Worm (Caenorhabditis elegans) whole organism, early embryonic: ENCODE measurements around the gene ZK637.14.
A peak's percentile ranks its signal among the peaks of the same experiment; 100 is the strongest.

Source experiments
- B0310.2 ChIP-seq: sonication (generic microtip); optimal IDR thresholded peaks from 2 replicates; lab custom pipeline; 2016; ENCODE audit warnings: mild to moderate bottlenecking, missing genetic modification characterization, missing compliant biosample characterization
- F13C5.2 ChIP-seq: sonication (generic microtip); optimal IDR thresholded peaks from 2 replicates; lab custom pipeline; 2017; ENCODE audit warnings: mild to moderate bottlenecking, missing genetic modification characterization, inconsistent platforms, missing compliant biosample characterization
- aly-1 ChIP-seq: sonication (generic microtip); optimal IDR thresholded peaks from 2 replicates; lab custom pipeline; 2016; ENCODE audit warnings: missing genetic modification characterization, missing compliant biosample characterization
- ama-1 ChIP-seq: fragments of 150-350 bp; optimal IDR thresholded peaks from 2 replicates; lab custom pipeline; 2014
- ceh-13 ChIP-seq: fragments of 200-800 bp; sonication (Bioruptor generic); optimal IDR thresholded peaks from 2 replicates; lab custom pipeline; 2018; ENCODE audit warnings: mild to moderate bottlenecking, missing genetic modification characterization, missing compliant biosample characterization
- ceh-36 ChIP-seq: sonication (generic microtip); optimal IDR thresholded peaks from 2 replicates; lab custom pipeline; 2016; ENCODE audit warnings: missing genetic modification characterization, inconsistent platforms, missing compliant biosample characterization
- ets-7 ChIP-seq: sonication (generic microtip); optimal IDR thresholded peaks from 2 replicates; lab custom pipeline; 2016; ENCODE audit warnings: missing genotype, missing genetic modification characterization, missing compliant biosample characterization
- flt-1 ChIP-seq: fragments of 200-800 bp; sonication (Bioruptor generic); IDR thresholded peaks from 2 replicates; pipeline ENCODE4 v1.3.6; 2022; ENCODE audit warnings: missing genetic modification characterization, missing compliant biosample characterization
- hmbx-1 ChIP-seq: sonication (generic microtip); optimal IDR thresholded peaks from 2 replicates; lab custom pipeline; 2016; ENCODE audit warnings: mild to moderate bottlenecking, missing genetic modification characterization, missing compliant biosample characterization
- hmg-4 ChIP-seq: fragments of 200-800 bp; sonication (Bioruptor generic); optimal IDR thresholded peaks from 2 replicates; lab custom pipeline; 2018; ENCODE audit warnings: mild to moderate bottlenecking, missing genetic modification characterization, missing compliant biosample characterization
- hnd-1 ChIP-seq: sonication (generic microtip); optimal IDR thresholded peaks from 2 replicates; lab custom pipeline; 2016; ENCODE audit warnings: missing genetic modification characterization, missing compliant biosample characterization
- pes-1 ChIP-seq: fragments of 200-800 bp; sonication (Bioruptor generic); IDR thresholded peaks from 2 replicates; pipeline ENCODE4 v1.3.6; 2022; ENCODE audit warnings: missing genetic modification reagents, missing genetic modification characterization, missing compliant biosample characterization
- scrt-1 ChIP-seq: fragments of 200-800 bp; sonication (Bioruptor generic); IDR thresholded peaks from 2 replicates; pipeline ENCODE4 v1.3.6; 2022; ENCODE audit warnings: missing genetic modification characterization, missing compliant biosample characterization
- sea-1 ChIP-seq: fragments of 200-800 bp; sonication (Bioruptor generic); conservative IDR thresholded peaks from 2 replicates; pipeline ENCODE4 v1.3.6; 2022; ENCODE audit warnings: missing genetic modification characterization, missing compliant biosample characterization
- tbx-11 ChIP-seq: fragments of 200-800 bp; sonication (Bioruptor generic); IDR thresholded peaks from 2 replicates; pipeline ENCODE4 v1.3.6; 2022; ENCODE audit warnings: missing genetic modification characterization, missing compliant biosample characterization
- tbx-37 ChIP-seq: fragments of 200-800 bp; sonication (Bioruptor generic); conservative IDR thresholded peaks from 2 replicates; pipeline ENCODE4 v1.3.6; 2022; ENCODE audit warnings: missing genetic modification reagents, missing genetic modification characterization, missing compliant biosample characterization
- tra-4 ChIP-seq: sonication (generic microtip); optimal IDR thresholded peaks from 2 replicates; lab custom pipeline; 2017; ENCODE audit warnings: missing genetic modification characterization, missing compliant biosample characterization

ZK637.14 gene

ce11 chrIII:8888956-8889355 lies at the start of gene ZK637.14:
Gene ZK637.14, minus strand, starts transcription at chrIII:8889156.
- TF ChIP-seq tbx-37 (GFP tag; lab: Robert Waterston, UW) (no peak), F13C5.2 (tag; lab: Kevin White, UChicago) (peak; percentile 39), ets-7 (tag; lab: Kevin White, UChicago) (no peak)

- TF ChIP-seq flt-1 (GFP tag; lab: Robert Waterston, UW): peak; percentile 88
- TF ChIP-seq ceh-36: peak; percentile 90
- TF ChIP-seq hmbx-1 (tag; lab: Kevin White, UChicago): peak; percentile 73
- TF ChIP-seq ama-1 (lab: Kevin White, UChicago): no peak
- peak; percentile 93 for TF ChIP-seq scrt-1
- peak; percentile 87 for TF ChIP-seq aly-1 (tag; lab: Kevin White, UChicago)
- peak; percentile 84 for TF ChIP-seq B0310.2 (tag; lab: Kevin White, UChicago)
- peak; percentile 92 for TF ChIP-seq tbx-11 (GFP tag; lab: Robert Waterston, UW)
- TF ChIP-seq tra-4 (tag; lab: Kevin White, UChicago): peak; percentile 81
- peak; percentile 96 for TF ChIP-seq F13C5.2 (tag; lab: Kevin White, UChicago)
- TF ChIP-seq tbx-37 (GFP tag; lab: Robert Waterston, UW): peak; percentile 91
- peak; percentile 90 for TF ChIP-seq ets-7 (tag; lab: Kevin White, UChicago)
- no peak for TF ChIP-seq hmg-4 (GFP tag; lab: Kevin White, UChicago)
- peak; percentile 93 for TF ChIP-seq pes-1
- TF ChIP-seq hnd-1 (tag; lab: Kevin White, UChicago): peak; percentile 83
- peak; percentile 94 for TF ChIP-seq ceh-13
- TF ChIP-seq sea-1 (GFP tag; lab: Robert Waterston, UW): peak; percentile 88
Observed at ce11 chrIII:8937571-8937970, 48.6 kb upstream of the ZK637.14 start.

- no peak for TF ChIP-seq hnd-1 (tag; lab: Kevin White, UChicago)
- no peak for TF ChIP-seq tra-4 (tag; lab: Kevin White, UChicago)
- no peak for TF ChIP-seq ceh-36
- TF ChIP-seq ama-1 (lab: Kevin White, UChicago): no peak
- TF ChIP-seq hmbx-1 (tag; lab: Kevin White, UChicago): no peak
- TF ChIP-seq hmg-4 (GFP tag; lab: Kevin White, UChicago): no peak
- TF ChIP-seq scrt-1: no peak
- no peak for TF ChIP-seq flt-1 (GFP tag; lab: Robert Waterston, UW)
- TF ChIP-seq pes-1: no peak
- TF ChIP-seq F13C5.2 (tag; lab: Kevin White, UChicago): no peak
- no peak for TF ChIP-seq ets-7 (tag; lab: Kevin White, UChicago)
- TF ChIP-seq aly-1 (tag; lab: Kevin White, UChicago): no peak
- TF ChIP-seq tbx-11 (GFP tag; lab: Robert Waterston, UW): no peak
- TF ChIP-seq B0310.2 (tag; lab: Kevin White, UChicago): no peak
Observed at ce11 chrIII:8934378-8934777, 45.4 kb upstream of the ZK637.14 start.

ce11 chrIII:8933696-8934095 lies 44.7 kb upstream of the ZK637.14 start:
- TF ChIP-seq tra-4 (tag; lab: Kevin White, UChicago): no peak
- TF ChIP-seq aly-1 (tag; lab: Kevin White, UChicago): no peak
- TF ChIP-seq hmg-4 (GFP tag; lab: Kevin White, UChicago): no peak
- TF ChIP-seq F13C5.2 (tag; lab: Kevin White, UChicago): no peak
- no peak for TF ChIP-seq ceh-36
- TF ChIP-seq ets-7 (tag; lab: Kevin White, UChicago): no peak
- no peak for TF ChIP-seq hmbx-1 (tag; lab: Kevin White, UChicago)
- TF ChIP-seq ceh-13: no peak
- no peak for TF ChIP-seq B0310.2 (tag; lab: Kevin White, UChicago)
- TF ChIP-seq tbx-37 (GFP tag; lab: Robert Waterston, UW): no peak
- TF ChIP-seq tbx-11 (GFP tag; lab: Robert Waterston, UW): no peak
- no peak for TF ChIP-seq ama-1 (lab: Kevin White, UChicago)
- no peak for TF ChIP-seq hnd-1 (tag; lab: Kevin White, UChicago)
- TF ChIP-seq scrt-1: no peak
- no peak for TF ChIP-seq sea-1 (GFP tag; lab: Robert Waterston, UW)
- TF ChIP-seq flt-1 (GFP tag; lab: Robert Waterston, UW): no peak
- TF ChIP-seq pes-1: no peak

ce11 chrIII:8929723-8930122 lies 40.8 kb upstream of the ZK637.14 start, which contains the start of gene arrd-15:
Gene arrd-15, plus strand, starts transcription at chrIII:8930023.
- TF ChIP-seq tra-4 (tag; lab: Kevin White, UChicago): no peak

ce11 chrIII:8926512-8926911 lies 37.6 kb upstream of the ZK637.14 start:
- TF ChIP-seq ama-1 (lab: Kevin White, UChicago) (no peak), sea-1 (GFP tag; lab: Robert Waterston, UW) (no peak), ets-7 (tag; lab: Kevin White, UChicago) (no peak), hmbx-1 (tag; lab: Kevin White, UChicago) (no peak), ceh-13 (no peak), hnd-1 (tag; lab: Kevin White, UChicago) (no peak), hmg-4 (GFP tag; lab: Kevin White, UChicago) (no peak), ceh-36 (no peak), B0310.2 (tag; lab: Kevin White, UChicago) (no peak), scrt-1 (no peak), aly-1 (tag; lab: Kevin White, UChicago) (no peak), tbx-11 (GFP tag; lab: Robert Waterston, UW) (no peak), flt-1 (GFP tag; lab: Robert Waterston, UW) (no peak), F13C5.2 (tag; lab: Kevin White, UChicago) (no peak), tbx-37 (GFP tag; lab: Robert Waterston, UW) (no peak), tra-4 (tag; lab: Kevin White, UChicago) (no peak), pes-1 (no peak)

- TF ChIP-seq sea-1 (GFP tag; lab: Robert Waterston, UW) (no peak), B0310.2 (tag; lab: Kevin White, UChicago) (no peak), hmbx-1 (tag; lab: Kevin White, UChicago) (no peak), ets-7 (tag; lab: Kevin White, UChicago) (no peak), hnd-1 (tag; lab: Kevin White, UChicago) (no peak), tbx-11 (GFP tag; lab: Robert Waterston, UW) (no peak), ama-1 (lab: Kevin White, UChicago) (no peak), ceh-36 (no peak), pes-1 (no peak), scrt-1 (no peak)
Observed at ce11 chrIII:8925539-8925938, 36.6 kb upstream of the ZK637.14 start.
